Fruit fly (Drosophila melanogaster) whole organism: Measurements from ENCODE around the gene CG9775.

ENCODE experiments used
- CG8478 ChIP-seq: fragments of >200 bp; optimal IDR thresholded peaks from 2 replicates; lab custom pipeline; 2018; ENCODE audit warnings: inconsistent platforms
- Dll ChIP-seq: fragments of >200 bp; optimal IDR thresholded peaks from 2 replicates; lab custom pipeline; 2017
- EcR ChIP-seq, 2 experiments: fragments of >200 bp; optimal IDR thresholded peaks; 2 replicates each; lab custom pipeline; 2017; ENCODE audit warnings: missing biosample characterization in 2 of 2, missing genetic modification characterization in 2 of 2, missing genetic modification reagents in 2 of 2
- pan ChIP-seq: fragments of >200 bp; optimal IDR thresholded peaks from 2 replicates; lab custom pipeline; 2017
- psq ChIP-seq: fragments of >200 bp; optimal IDR thresholded peaks from 2 replicates; lab custom pipeline; 2017
- usp ChIP-seq: fragments of >200 bp; optimal IDR thresholded peaks from 2 replicates; lab custom pipeline; 2017; ENCODE audit warnings: missing biosample characterization, missing genetic modification characterization, mixed read lengths

CG9775 gene

dm6 chr3R:4659934-4660353 lies 18.3 kb upstream of the CG9775 start:
- TF ChIP-seq CG8478 (lab: Kevin White, UChicago): no peak
- no peak for TF ChIP-seq usp (GFP tag; lab: Kevin White, UChicago)
- no peak for TF ChIP-seq EcR (GFP tag; optimal IDR thresholded peaks at IDR 0.05; lab: Kevin White, UChicago)
- no peak for TF ChIP-seq psq
- no peak for TF ChIP-seq pan (lab: Kevin White, UChicago)
- no peak for TF ChIP-seq Dll

- TF ChIP-seq Dll (no peak), pan (lab: Kevin White, UChicago) (no peak), CG8478 (lab: Kevin White, UChicago) (no peak), EcR (GFP tag; optimal IDR thresholded peaks at IDR 0.05; lab: Kevin White, UChicago) (no peak), usp (GFP tag; lab: Kevin White, UChicago) (no peak), psq (no peak)
Observed at dm6 chr3R:4658991-4659933, 17.6 kb upstream of the CG9775 start, which contains the start of gene smash. Gene smash (plus strand): TSS chr3R:4659579.

dm6 chr3R:4654557-4655273 lies 13.1 kb upstream of the CG9775 start, which contains the start of gene spartin:
Gene spartin (plus strand): TSS chr3R:4654800.
- no peak for TF ChIP-seq usp (GFP tag; lab: Kevin White, UChicago)
- no peak for TF ChIP-seq EcR (GFP tag; optimal IDR thresholded peaks at IDR 0.05; lab: Kevin White, UChicago)
- TF ChIP-seq Dll: no peak
- TF ChIP-seq psq: no peak
- TF ChIP-seq CG8478 (lab: Kevin White, UChicago): no peak
- TF ChIP-seq pan (lab: Kevin White, UChicago): no peak

- TF ChIP-seq EcR (GFP tag; optimal IDR thresholded peaks at IDR 0.05; lab: Kevin White, UChicago) (no peak), CG8478 (lab: Kevin White, UChicago) (no peak), pan (lab: Kevin White, UChicago) (no peak), usp (GFP tag; lab: Kevin White, UChicago) (no peak), Dll (no peak), psq (no peak)
Observed at dm6 chr3R:4649880-4650493, 8.3 kb upstream of the CG9775 start.

- TF ChIP-seq pan (lab: Kevin White, UChicago): no peak
- TF ChIP-seq CG8478 (lab: Kevin White, UChicago): no peak
- TF ChIP-seq psq: no peak
- TF ChIP-seq usp (GFP tag; lab: Kevin White, UChicago): no peak
- TF ChIP-seq Dll: no peak
- no peak for TF ChIP-seq EcR (GFP tag; optimal IDR thresholded peaks at IDR 0.05; lab: Kevin White, UChicago)
Observed at dm6 chr3R:4649126-4649811, 7.6 kb upstream of the CG9775 start, which contains the start of gene Karybeta3. Gene Karybeta3 (plus strand): TSS chr3R:4649176.

dm6 chr3R:4645457-4646082 lies 3.9 kb upstream of the CG9775 start, which contains the start of the genes Dlip2 and rpk:
Gene Dlip2 (minus strand): TSS chr3R:4645655.
Gene rpk (plus strand): TSS chr3R:4645981.
- TF ChIP-seq psq: no peak
- no peak for TF ChIP-seq Dll

dm6 chr3R:4641254-4641573 lies 424 bp downstream of the CG9775 start:
- no peak for TF ChIP-seq CG8478 (lab: Kevin White, UChicago)
- TF ChIP-seq psq: no peak
- TF ChIP-seq usp (GFP tag; lab: Kevin White, UChicago): no peak
- no peak for TF ChIP-seq pan (lab: Kevin White, UChicago)
- no peak for TF ChIP-seq EcR (GFP tag; optimal IDR thresholded peaks at IDR 0.05; lab: Kevin White, UChicago)
- TF ChIP-seq Dll: no peak

- TF ChIP-seq pan (lab: Kevin White, UChicago): no peak
- no peak for TF ChIP-seq EcR (GFP tag; optimal IDR thresholded peaks at IDR 0.05; lab: Kevin White, UChicago)
- no peak for TF ChIP-seq usp (GFP tag; lab: Kevin White, UChicago)
- no peak for TF ChIP-seq CG8478 (lab: Kevin White, UChicago)
- TF ChIP-seq Dll: no peak
- no peak for TF ChIP-seq psq
Observed at dm6 chr3R:4640546-4641253, 938 bp downstream of the CG9775 start.

- no peak for TF ChIP-seq psq
- TF ChIP-seq CG8478 (lab: Kevin White, UChicago): no peak
- TF ChIP-seq pan (lab: Kevin White, UChicago): no peak
- no peak for TF ChIP-seq Dll
- TF ChIP-seq usp (GFP tag; lab: Kevin White, UChicago): no peak
- no peak for TF ChIP-seq EcR (GFP tag; optimal IDR thresholded peaks at IDR 0.05; lab: Kevin White, UChicago)
Observed at dm6 chr3R:4634337-4634914, 7.2 kb downstream of the CG9775 start.

dm6 chr3R:4632639-4633038 lies 9.0 kb downstream of the CG9775 start:
- TF ChIP-seq usp (GFP tag; lab: Kevin White, UChicago) (no peak), psq (no peak), CG8478 (lab: Kevin White, UChicago) (no peak), Dll (no peak), EcR (GFP tag; optimal IDR thresholded peaks at IDR 0.05; lab: Kevin White, UChicago) (no peak), pan (lab: Kevin White, UChicago) (no peak)
